Fruit fly (Drosophila melanogaster) whole organism, embryonic: ENCODE data around the gene COX6B.

Experiments
- Asciz ChIP-seq: fragments of 200-800 bp; sonication (Bioruptor generic); optimal IDR thresholded peaks from 2 replicates; lab custom pipeline; 2017; ENCODE audit warnings: missing biosample characterization, mild to moderate bottlenecking, missing genetic modification characterization, missing genetic modification reagents
- BtbVII ChIP-seq: fragments of 200-800 bp; sonication (Bioruptor generic); optimal IDR thresholded peaks from 3 replicates; lab custom pipeline; 2017; ENCODE audit warnings: missing biosample characterization, mild to moderate bottlenecking, missing genetic modification characterization
- CG10979 ChIP-seq: fragments of 200-800 bp; sonication (Bioruptor generic); optimal IDR thresholded peaks from 2 replicates; lab custom pipeline; 2018; ENCODE audit warnings: missing biosample characterization, mild to moderate bottlenecking, missing genetic modification characterization, moderate library complexity
- CG11695 ChIP-seq: fragments of 200-800 bp; sonication (Bioruptor generic); IDR thresholded peaks from 3 replicates; pipeline ENCODE4 v1.3.6; 2022; ENCODE audit warnings: missing biosample characterization, missing genetic modification characterization
- CG12155 ChIP-seq: fragments of 200-800 bp; sonication (Bioruptor generic); optimal IDR thresholded peaks from 3 replicates; lab custom pipeline; 2016; ENCODE audit warnings: missing biosample characterization, missing genetic modification characterization
- CG12391 ChIP-seq: fragments of 200-800 bp; sonication (Bioruptor generic); optimal IDR thresholded peaks from 3 replicates; lab custom pipeline; 2018; ENCODE audit warnings: missing biosample characterization, mild to moderate bottlenecking, missing genetic modification characterization, moderate library complexity
- CG15514 ChIP-seq: fragments of 200-800 bp; sonication (Bioruptor generic); optimal IDR thresholded peaks from 3 replicates; lab custom pipeline; 2017; ENCODE audit warnings: missing biosample characterization, missing genetic modification characterization, mild to moderate bottlenecking, moderate library complexity, missing genetic modification reagents
- CG1603 ChIP-seq: fragments of 200-800 bp; sonication (Bioruptor generic); optimal IDR thresholded peaks from 2 replicates; lab custom pipeline; 2019; ENCODE audit warnings: missing biosample characterization, mild to moderate bottlenecking, missing genetic modification characterization, moderate library complexity
- CG16813 ChIP-seq: fragments of 200-800 bp; sonication (Bioruptor generic); IDR thresholded peaks from 3 replicates; pipeline ENCODE4 v1.3.6; 2022; ENCODE audit warnings: missing biosample characterization, missing genetic modification characterization; ENCODE audit not compliant: partially characterized antibody
- CG17829 ChIP-seq: fragments of 200-800 bp; optimal IDR thresholded peaks from 2 replicates; lab custom pipeline; 2019; ENCODE audit warnings: missing biosample characterization, mild to moderate bottlenecking, missing genetic modification characterization, moderate library complexity
- CG18011 ChIP-seq: fragments of 200-800 bp; sonication (Bioruptor generic); optimal IDR thresholded peaks from 2 replicates; lab custom pipeline; 2017; ENCODE audit warnings: missing biosample characterization, missing genetic modification characterization, mild to moderate bottlenecking, moderate library complexity, missing genotype
- CG2678 ChIP-seq: fragments of 200-800 bp; sonication (Bioruptor generic); optimal IDR thresholded peaks from 3 replicates; lab custom pipeline; 2019; ENCODE audit warnings: missing biosample characterization, mild to moderate bottlenecking, missing genetic modification characterization, moderate library complexity
- CG3065 ChIP-seq: fragments of 200-800 bp; sonication (Bioruptor generic); optimal IDR thresholded peaks from 2 replicates; lab custom pipeline; 2016; ENCODE audit warnings: missing biosample characterization, missing genetic modification characterization
- CG32772 ChIP-seq: fragments of 200-800 bp; sonication (Bioruptor generic); IDR thresholded peaks from 2 replicates; pipeline ENCODE4 v1.3.6; 2022; ENCODE audit warnings: missing biosample characterization, missing genetic modification characterization
- CG3726 ChIP-seq: fragments of 200-800 bp; sonication (Bioruptor generic); IDR thresholded peaks from 3 replicates; pipeline ENCODE4, ENCODE4 v1.3.6; 2022; ENCODE audit warnings: missing biosample characterization, missing genetic modification characterization
- CG3838 ChIP-seq: fragments of 200-800 bp; sonication (Bioruptor generic); optimal IDR thresholded peaks from 3 replicates; lab custom pipeline; 2016; ENCODE audit warnings: missing biosample characterization, missing genetic modification characterization
- CG4282 ChIP-seq: fragments of 200-800 bp; sonication (Bioruptor generic); optimal IDR thresholded peaks from 2 replicates; lab custom pipeline; 2016; ENCODE audit warnings: missing biosample characterization, missing genetic modification characterization
- CG6683 ChIP-seq: fragments of 200-800 bp; sonication (Bioruptor generic); optimal IDR thresholded peaks from 2 replicates; lab custom pipeline; 2017; ENCODE audit warnings: missing biosample characterization, mild to moderate bottlenecking, missing genetic modification characterization, missing genetic modification reagents
- CG6854 ChIP-seq: fragments of 200-800 bp; sonication (Bioruptor generic); optimal IDR thresholded peaks from 3 replicates; lab custom pipeline; 2017; ENCODE audit warnings: missing biosample characterization, mild to moderate bottlenecking, missing genetic modification characterization
- CG7839 ChIP-seq: fragments of 200-800 bp; sonication (Bioruptor generic); optimal IDR thresholded peaks from 3 replicates; lab custom pipeline; 2018; ENCODE audit warnings: missing biosample characterization, mild to moderate bottlenecking, missing genetic modification characterization, moderate library complexity
- CG7928 ChIP-seq: fragments of 200-800 bp; sonication (Bioruptor generic); optimal IDR thresholded peaks from 2 replicates; lab custom pipeline; 2017; ENCODE audit warnings: missing biosample characterization, mild to moderate bottlenecking, missing genetic modification characterization
- CG8281 ChIP-seq: fragments of 200-800 bp; sonication (Bioruptor generic); optimal IDR thresholded peaks from 2 replicates; lab custom pipeline; 2018; ENCODE audit warnings: missing biosample characterization, mild to moderate bottlenecking, missing genetic modification characterization, moderate library complexity
- CG8478 ChIP-seq: fragments of >200 bp; optimal IDR thresholded peaks from 2 replicates; lab custom pipeline; 2018
- CG8944 ChIP-seq: fragments of 200-800 bp; sonication (Bioruptor generic); optimal IDR thresholded peaks from 3 replicates; lab custom pipeline; 2016; ENCODE audit warnings: missing biosample characterization, missing genetic modification characterization
- CoRest ChIP-seq: fragments of 200-800 bp; sonication (Bioruptor generic); optimal IDR thresholded peaks from 3 replicates; lab custom pipeline; 2018; ENCODE audit warnings: missing biosample characterization, mild to moderate bottlenecking, missing genetic modification characterization, moderate library complexity
- Doc2 ChIP-seq: fragments of 200-800 bp; sonication (Bioruptor generic); IDR thresholded peaks from 2 replicates; pipeline ENCODE4 v1.3.6; 2022; ENCODE audit warnings: missing biosample characterization, missing genetic modification characterization
- Drgx ChIP-seq: fragments of 200-800 bp; sonication (Bioruptor generic); IDR thresholded peaks from 2 replicates; pipeline ENCODE4 v1.3.6; 2022; ENCODE audit warnings: missing biosample characterization, missing genetic modification characterization
- ERR ChIP-seq: fragments of 200-800 bp; sonication (Bioruptor generic); optimal IDR thresholded peaks from 2 replicates; lab custom pipeline; 2016; ENCODE audit warnings: missing biosample characterization, missing genetic modification characterization
- Nf-YA ChIP-seq: fragments of 200-800 bp; sonication (Bioruptor generic); IDR thresholded peaks from 2 replicates; pipeline ENCODE4 v1.3.6; 2022; ENCODE audit warnings: missing biosample characterization, missing genetic modification characterization
- Six4 ChIP-seq: fragments of 200-800 bp; sonication (Bioruptor generic); optimal IDR thresholded peaks from 2 replicates; lab custom pipeline; 2016; ENCODE audit warnings: missing biosample characterization, missing genetic modification characterization
- ab ChIP-seq: fragments of 200-800 bp; sonication (Bioruptor generic); optimal IDR thresholded peaks from 2 replicates; lab custom pipeline; 2016; ENCODE audit warnings: missing biosample characterization, missing genetic modification characterization
- br ChIP-seq: fragments of >200 bp; optimal IDR thresholded peaks from 2 replicates; lab custom pipeline; 2017
- chm ChIP-seq: fragments of 200-800 bp; sonication (Bioruptor generic); IDR thresholded peaks from 2 replicates; pipeline ENCODE4 v1.3.6; 2022; ENCODE audit warnings: missing biosample characterization, missing genetic modification characterization
- ci ChIP-seq: fragments of 200-800 bp; sonication (Bioruptor generic); IDR thresholded peaks from 3 replicates; pipeline ENCODE4 v1.3.6; 2022; ENCODE audit warnings: missing biosample characterization, missing genetic modification characterization
- dati ChIP-seq: fragments of 200-800 bp; sonication (Bioruptor generic); IDR thresholded peaks from 2 replicates; pipeline ENCODE4 v1.3.6; 2022; ENCODE audit warnings: missing biosample characterization, missing genetic modification characterization
- dpn ChIP-seq, 2 experiments: fragments of 200-800 bp; sonication (Bioruptor generic); optimal IDR thresholded peaks; 3 replicates each; lab custom pipeline; 2016; ENCODE audit warnings: missing biosample characterization in 2 of 2, missing genetic modification characterization in 2 of 2
- dysf ChIP-seq: fragments of 200-800 bp; sonication (Bioruptor generic); IDR thresholded peaks from 3 replicates; pipeline ENCODE4 v1.3.6; 2022; ENCODE audit warnings: missing biosample characterization, missing genetic modification characterization
- ewg ChIP-seq: fragments of 200-800 bp; sonication (Bioruptor generic); optimal IDR thresholded peaks from 3 replicates; lab custom pipeline; 2017; ENCODE audit warnings: mild to moderate bottlenecking, missing biosample characterization, missing genetic modification reagents, missing genetic modification characterization
- fd3F ChIP-seq: fragments of 200-800 bp; sonication (Bioruptor generic); optimal IDR thresholded peaks from 2 replicates; lab custom pipeline; 2018; ENCODE audit warnings: missing biosample characterization, mild to moderate bottlenecking, missing genetic modification characterization, moderate library complexity
- fd96Cb ChIP-seq: fragments of 200-800 bp; sonication (Bioruptor generic); optimal IDR thresholded peaks from 2 replicates; lab custom pipeline; 2018; ENCODE audit warnings: missing biosample characterization, mild to moderate bottlenecking, missing genetic modification characterization, moderate library complexity
- ham ChIP-seq: fragments of 200-800 bp; sonication (Bioruptor generic); IDR thresholded peaks from 2 replicates; pipeline ENCODE4 v1.3.6; 2022; ENCODE audit warnings: missing biosample characterization, missing genetic modification characterization
- jing ChIP-seq: fragments of 200-800 bp; sonication (Bioruptor generic); optimal IDR thresholded peaks from 2 replicates; lab custom pipeline; 2018; ENCODE audit warnings: missing biosample characterization, mild to moderate bottlenecking, missing genetic modification characterization
- lbe ChIP-seq: fragments of 200-800 bp; sonication (Bioruptor generic); optimal IDR thresholded peaks from 2 replicates; lab custom pipeline; 2016; ENCODE audit warnings: missing biosample characterization, mild to moderate bottlenecking, missing genetic modification characterization
- pros ChIP-seq: fragments of 200-800 bp; sonication (Bioruptor generic); optimal IDR thresholded peaks from 3 replicates; lab custom pipeline; 2019; ENCODE audit warnings: missing biosample characterization, mild to moderate bottlenecking, missing genetic modification characterization, moderate library complexity
- pum ChIP-seq: fragments of 200-800 bp; sonication (Bioruptor generic); optimal IDR thresholded peaks from 2 replicates; lab custom pipeline; 2016; ENCODE audit warnings: missing biosample characterization, missing genetic modification characterization
- ranshi ChIP-seq: fragments of 200-800 bp; sonication (Bioruptor generic); IDR thresholded peaks from 2 replicates; pipeline ENCODE4 v1.3.6; 2022; ENCODE audit warnings: missing biosample characterization, missing genetic modification characterization
- sima ChIP-seq: fragments of 200-800 bp; sonication (Bioruptor generic); optimal IDR thresholded peaks from 2 replicates; lab custom pipeline; 2016; ENCODE audit warnings: missing biosample characterization, missing genetic modification characterization
- wor ChIP-seq: fragments of 200-800 bp; sonication (Bioruptor generic); IDR thresholded peaks from 2 replicates; pipeline ENCODE4 v1.3.6; 2022; ENCODE audit warnings: missing biosample characterization, missing genetic modification characterization
- yki ChIP-seq: fragments of >200 bp; optimal IDR thresholded peaks from 3 replicates; lab custom pipeline; 2018
- zen ChIP-seq: fragments of 200-800 bp; sonication (Bioruptor generic); optimal IDR thresholded peaks from 3 replicates; lab custom pipeline; 2018; ENCODE audit warnings: missing biosample characterization, mild to moderate bottlenecking, missing genetic modification characterization, moderate library complexity
- zfh2 ChIP-seq: fragments of 200-800 bp; sonication (Bioruptor generic); optimal IDR thresholded peaks from 2 replicates; lab custom pipeline; 2016; ENCODE audit warnings: missing biosample characterization, missing genetic modification characterization

The COX6B gene

DNA sequence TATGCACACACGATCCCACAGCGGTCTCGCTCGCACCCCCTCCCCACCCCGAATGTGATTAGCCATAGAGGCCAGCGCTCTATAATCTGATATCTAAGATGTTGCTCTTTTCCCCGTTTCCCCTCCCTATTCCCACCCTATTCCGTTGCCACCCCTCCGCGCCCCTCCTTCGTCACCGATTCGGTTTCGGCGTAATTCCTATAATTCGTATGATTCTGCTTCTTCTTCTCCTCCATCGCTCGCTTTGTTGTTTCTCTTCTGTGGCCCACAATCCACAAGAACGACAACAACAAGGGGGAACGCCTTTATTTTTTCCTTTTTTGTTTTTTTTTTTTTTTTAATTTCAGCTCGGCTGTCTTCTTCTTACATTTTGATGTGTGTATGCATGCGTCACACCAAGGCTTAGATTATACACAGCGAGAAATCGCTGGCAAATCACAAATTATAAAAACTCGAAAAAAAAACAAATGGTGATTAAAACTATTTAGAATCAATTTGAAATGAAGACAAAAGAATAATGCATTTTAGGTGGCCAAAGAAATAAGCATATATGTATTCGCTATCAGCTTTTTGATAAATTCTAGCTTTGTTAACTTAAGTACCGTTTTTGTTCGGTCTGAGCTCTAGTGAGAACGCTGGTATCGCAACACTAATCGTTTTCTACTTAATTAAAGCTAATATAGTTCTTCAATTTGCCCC is 25.8 kb upstream of the COX6B start (continued):
- TF ChIP-seq ci (GFP tag; lab: Robert Waterston, UW) (peak; percentile 67; the same call in 2 of the 3 replicates), pros (peak; percentile 71), BtbVII (GFP tag; lab: Kevin White, UChicago) (no peak), zfh2 (GFP tag; lab: Kevin White, UChicago) (no peak), jing (no peak), CG7928 (GFP tag; lab: Kevin White, UChicago) (no peak), CG8944 (GFP tag; lab: Kevin White, UChicago) (peak; percentile 38), Asciz (peak; percentile 5), CG6683 (GFP tag; lab: Kevin White, UChicago) (no peak), Doc2 (GFP tag; lab: Robert Waterston, UW) (no peak), fd96Cb (peak; percentile 64), dpn (GFP tag; optimal IDR thresholded peaks at IDR 0.05; lab: Kevin White, UChicago) (peak; percentile 5 to 42), chm (GFP tag; lab: Robert Waterston, UW) (peak; percentile 68; the same call in 1 of the 2 replicates), ab (no peak), CG17829 (tag; lab: Kevin White, UChicago) (peak; percentile 61), CG1603 (tag; lab: Kevin White, UChicago) (peak; percentile 37), lbe (GFP tag; lab: Kevin White, UChicago) (peak; percentile 21), CG2678 (tag; lab: Kevin White, UChicago) (peak; percentile 51), zen (tag; lab: Kevin White, UChicago) (peak; percentile 77), sima (GFP tag; lab: Kevin White, UChicago) (no peak), CG7839 (peak; percentile 51), wor (no peak), Drgx (GFP tag; lab: Robert Waterston, UW) (no peak), dysf (GFP tag; lab: Robert Waterston, UW) (no peak), CG3726 (GFP tag; lab: Robert Waterston, UW) (no peak), CG3838 (GFP tag; lab: Kevin White, UChicago) (no peak), CoRest (tag; lab: Kevin White, UChicago) (peak; percentile 39), CG11695 (GFP tag; lab: Robert Waterston, UW) (0 out of 3 replicates have a peak, but pooled peaks have one; percentile 37), ranshi (GFP tag; lab: Robert Waterston, UW) (peak; percentile 24; the same call in 1 of the 2 replicates), ewg (no peak), CG12391 (tag; lab: Kevin White, UChicago) (peak; percentile 58), CG32772 (GFP tag; lab: Robert Waterston, UW) (0 out of 2 replicates have a peak, but pooled peaks have one; percentile 13), pum (GFP tag; lab: Kevin White, UChicago) (peak; percentile 40), fd3F (GFP tag; lab: Kevin White, UChicago) (no peak), CG15514 (no peak), dati (no peak), CG6854 (GFP tag; lab: Kevin White, UChicago) (no peak), CG8478 (no peak), br (lab: Kevin White, UChicago) (no peak), ERR (GFP tag; lab: Kevin White, UChicago) (no peak), ham (GFP tag; lab: Robert Waterston, UW) (no peak), CG12155 (GFP tag; lab: Kevin White, UChicago) (peak; percentile 15), CG4282 (no peak), CG3065 (GFP tag; lab: Kevin White, UChicago) (peak; percentile 0), Six4 (GFP tag; lab: Kevin White, UChicago) (peak; percentile 42), CG18011 (no peak), yki (lab: Kevin White, UChicago) (no peak), CG16813 (GFP tag; lab: Robert Waterston, UW) (no peak), CG8281 (tag; lab: Kevin White, UChicago) (no peak), Nf-YA (GFP tag; lab: Robert Waterston, UW) (no peak), CG10979 (tag; lab: Kevin White, UChicago) (peak; percentile 79)
